Fruit fly (Drosophila melanogaster): ENCODE data around the gene Erk7.

The Erk7 gene

DNA sequence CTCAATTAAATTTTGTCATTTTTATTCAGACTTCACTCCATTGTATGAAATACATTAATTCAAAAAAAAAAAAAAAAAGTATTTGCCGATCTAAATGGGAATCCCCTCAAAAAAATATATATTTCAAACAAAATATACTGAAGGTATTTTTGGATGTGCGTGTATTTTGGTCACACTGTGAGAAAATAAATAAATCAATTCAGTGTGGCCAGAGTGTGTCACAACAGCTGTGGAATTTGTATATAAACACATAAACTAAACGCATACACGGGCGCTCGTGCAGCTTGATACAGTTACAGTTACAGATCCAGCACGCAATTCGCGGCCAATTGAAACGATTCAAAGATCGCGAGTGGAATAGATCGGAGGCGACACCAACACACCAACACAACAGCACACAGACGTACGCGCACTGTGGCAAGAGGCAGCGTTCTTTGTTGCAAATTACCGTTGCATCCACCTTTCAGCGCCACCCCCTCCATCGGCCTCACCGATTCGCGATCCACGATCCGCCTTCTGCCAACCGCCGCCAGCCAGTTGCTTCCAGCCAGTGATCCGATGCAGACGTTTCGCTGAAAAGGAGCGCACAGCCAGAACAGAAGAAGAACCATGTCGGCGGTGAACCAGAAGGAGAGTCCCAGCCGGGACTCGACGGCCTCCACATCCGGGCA, 17.2 kb downstream of the Erk7 start, which contains the start of gene CG17754:
CG17754 (plus strand) TSS at position 260 of the 671 bp plus-strand sequence.
- peak; percentile 11 for TF ChIP-seq rgr (GFP tag; optimal IDR thresholded peaks at IDR 0.05)
- no peak for TF ChIP-seq tai (GFP tag; optimal IDR thresholded peaks at IDR 0.05)
- no peak for TF ChIP-seq Hr78 (GFP tag; optimal IDR thresholded peaks at IDR 0.05)
- no peak for TF ChIP-seq brk (GFP tag; optimal IDR thresholded peaks at IDR 0.05)
- TF ChIP-seq Sp1 (GFP tag; optimal IDR thresholded peaks at IDR 0.05) = peak; percentile 14
- TF ChIP-seq br (GFP tag; optimal IDR thresholded peaks at IDR 0.05) = no peak
- TF ChIP-seq woc (GFP tag; optimal IDR thresholded peaks at IDR 0.05) = peak; percentile 6
- TF ChIP-seq Vsx2 (GFP tag; optimal IDR thresholded peaks at IDR 0.05; ENCODE audit: partially characterized antibody) = no peak
- no peak for TF ChIP-seq Mio (GFP tag; optimal IDR thresholded peaks at IDR 0.05)
- TF ChIP-seq Rel (GFP tag; optimal IDR thresholded peaks at IDR 0.05) = no peak
- TF ChIP-seq Rel (tag; optimal IDR thresholded peaks at IDR 0.05) = peak; percentile 100
- TF ChIP-seq fru (GFP tag; optimal IDR thresholded peaks at IDR 0.05) = peak; percentile 7

DNA sequence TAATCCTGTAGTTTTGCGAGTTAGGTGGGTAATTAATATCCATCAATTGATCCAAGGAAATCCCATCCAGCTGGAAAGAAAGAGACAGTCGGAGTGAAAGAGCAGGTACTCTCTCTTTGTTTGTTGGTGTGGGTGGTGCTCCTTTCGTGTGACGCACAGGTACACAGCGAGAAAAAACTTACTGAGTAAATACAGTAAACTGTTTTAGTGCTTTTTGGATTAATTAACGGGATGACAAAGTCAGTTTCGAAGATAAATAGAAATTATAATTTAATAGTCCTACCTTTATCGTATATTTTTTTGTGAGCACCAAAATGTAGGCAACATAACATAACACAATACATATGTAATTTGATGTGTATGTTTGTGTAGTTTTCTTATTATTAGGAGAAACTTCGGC, 19.5 kb downstream of the Erk7 start:
- no peak for TF ChIP-seq br (GFP tag; optimal IDR thresholded peaks at IDR 0.05)
- peak; percentile 37 for TF ChIP-seq Sp1 (GFP tag; optimal IDR thresholded peaks at IDR 0.05)
- no peak for TF ChIP-seq Rel (GFP tag; optimal IDR thresholded peaks at IDR 0.05)
- no peak for TF ChIP-seq Rel (tag; optimal IDR thresholded peaks at IDR 0.05)
- peak; percentile 29 for TF ChIP-seq fru (GFP tag; optimal IDR thresholded peaks at IDR 0.05)
- peak in 1 of 2 experiments; percentile 44 for TF ChIP-seq foxo (GFP tag; optimal IDR thresholded peaks at IDR 0.05)
- TF ChIP-seq HLH106 (tag; optimal IDR thresholded peaks at IDR 0.05) = peak; percentile 38
- peak; percentile 30 for TF ChIP-seq h (GFP tag; optimal IDR thresholded peaks at IDR 0.05)
- peak; percentile 32 for TF ChIP-seq rgr (GFP tag; optimal IDR thresholded peaks at IDR 0.05)

DNA sequence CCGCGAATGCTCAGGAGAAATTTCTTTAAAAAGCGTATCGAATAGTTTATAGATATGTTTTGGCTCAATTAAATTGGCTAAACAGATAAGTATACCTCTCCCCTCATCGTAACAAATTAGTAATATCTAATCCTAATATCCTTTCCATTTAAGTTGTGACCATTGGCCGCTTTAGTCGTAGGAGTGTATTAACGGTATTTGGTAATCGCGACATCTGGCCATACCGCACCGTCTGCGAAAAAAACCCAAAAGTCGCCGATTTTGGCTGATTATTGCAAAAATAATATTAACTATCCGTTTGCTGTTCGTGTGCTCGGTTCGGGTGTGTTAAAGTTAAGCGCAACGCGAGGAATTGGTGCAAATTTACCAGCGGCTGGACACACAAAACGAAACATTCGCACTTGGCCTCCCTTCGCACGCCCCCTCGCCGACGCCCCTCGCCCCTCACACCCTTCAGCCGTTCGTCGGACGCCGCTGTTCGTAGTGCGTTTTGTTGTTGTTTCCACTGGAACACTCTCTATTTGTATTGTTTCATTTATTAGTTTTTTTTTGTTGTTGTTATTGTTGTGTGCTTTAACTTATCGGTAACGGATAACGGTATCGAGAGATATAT, 20.2 kb downstream of the Erk7 start, which contains the start of the genes amx and Dsor1:
amx (minus strand) TSS at position 166 of the 613 bp plus-strand sequence.
Dsor1 (plus strand) TSS at position 172 of the 613 bp plus-strand sequence.
- TF ChIP-seq HLH106 (tag; optimal IDR thresholded peaks at IDR 0.05) = peak; percentile 9
- no peak for TF ChIP-seq CG32264 (GFP tag; optimal IDR thresholded peaks at IDR 0.05)
- TF ChIP-seq Rel (GFP tag; optimal IDR thresholded peaks at IDR 0.05) = no peak
- TF ChIP-seq Rel (tag; optimal IDR thresholded peaks at IDR 0.05) = peak; percentile 92

DNA sequence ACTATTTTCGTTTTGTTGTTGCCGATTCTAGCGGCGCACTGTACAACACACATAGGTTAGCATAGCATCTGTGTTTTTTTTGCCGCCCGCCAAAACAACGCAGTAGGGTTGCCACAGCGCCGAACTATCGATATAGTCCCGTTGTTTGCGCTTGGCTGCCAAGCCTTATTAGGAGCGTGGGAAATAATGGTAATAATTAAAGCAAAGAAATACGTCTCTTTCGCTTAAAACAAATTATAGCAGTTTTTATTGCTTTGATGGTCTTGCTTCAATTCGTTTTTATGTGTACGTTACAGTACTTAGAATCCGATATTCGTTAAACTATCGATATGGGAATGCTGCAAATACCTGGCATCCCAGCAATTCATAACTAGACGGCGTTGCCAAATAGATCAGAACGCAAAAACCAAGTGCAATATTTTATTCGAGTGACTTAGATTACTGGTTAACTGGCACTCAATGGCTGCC, 24.0 kb downstream of the Erk7 start, which contains the start of the genes mxc and Larp7:
mxc (minus strand) TSS at position 51 of the 468 bp plus-strand sequence.
Larp7 (plus strand) TSS at position 401 of the 468 bp plus-strand sequence.
- TF ChIP-seq Dfd (GFP tag; optimal IDR thresholded peaks at IDR 0.05) = no peak
- peak; percentile 55 for TF ChIP-seq CG9705 (GFP tag; optimal IDR thresholded peaks at IDR 0.05)
- TF ChIP-seq GATAd (GFP tag; optimal IDR thresholded peaks at IDR 0.05) = peak; percentile 10
- peak; percentile 58 for TF ChIP-seq dmrt93B (GFP tag; optimal IDR thresholded peaks at IDR 0.05)
- peak; percentile 78 for TF ChIP-seq ey (GFP tag; optimal IDR thresholded peaks at IDR 0.05)
- TF ChIP-seq lola (GFP tag; optimal IDR thresholded peaks at IDR 0.05) = no peak
- TF ChIP-seq Rel (GFP tag; optimal IDR thresholded peaks at IDR 0.05) = no peak
- peak; percentile 62 for TF ChIP-seq Rel (tag; optimal IDR thresholded peaks at IDR 0.05)
- TF ChIP-seq HLH106 (tag; optimal IDR thresholded peaks at IDR 0.05) = peak; percentile 76
- peak; percentile 74 for TF ChIP-seq rgr (GFP tag; optimal IDR thresholded peaks at IDR 0.05)
- peak; percentile 55 for TF ChIP-seq OdsH (GFP tag; optimal IDR thresholded peaks at IDR 0.05)
- TF ChIP-seq Mio (GFP tag; optimal IDR thresholded peaks at IDR 0.05) = no peak
- TF ChIP-seq psq (GFP tag; optimal IDR thresholded peaks at IDR 0.05) = peak; percentile 42

DNA sequence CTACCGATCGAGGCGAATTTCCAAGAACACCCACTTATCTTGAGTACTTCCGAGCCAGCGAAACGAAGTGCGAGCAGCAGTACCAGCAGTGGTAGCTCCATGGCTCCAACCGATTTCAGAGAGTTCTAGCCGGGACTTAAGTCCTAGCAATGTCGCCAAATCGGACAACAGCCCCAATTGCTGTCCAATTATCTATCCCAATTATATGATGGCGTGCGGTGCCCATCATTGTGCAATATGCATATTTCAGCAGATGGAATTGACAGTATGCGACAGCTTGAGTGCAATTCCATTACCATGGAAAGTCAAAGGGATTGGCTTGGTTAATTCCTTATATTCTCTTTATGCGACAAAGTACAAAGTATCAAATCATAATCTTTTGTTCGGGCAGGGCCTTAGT, 31.0 kb downstream of the Erk7 start, which contains the start of gene Ir8a:
Ir8a (minus strand) TSS at position 101 of the 400 bp plus-strand sequence.
- TF ChIP-seq pan (optimal IDR thresholded peaks at IDR 0.05) (no peak), OdsH (GFP tag; optimal IDR thresholded peaks at IDR 0.05) (no peak)

DNA sequence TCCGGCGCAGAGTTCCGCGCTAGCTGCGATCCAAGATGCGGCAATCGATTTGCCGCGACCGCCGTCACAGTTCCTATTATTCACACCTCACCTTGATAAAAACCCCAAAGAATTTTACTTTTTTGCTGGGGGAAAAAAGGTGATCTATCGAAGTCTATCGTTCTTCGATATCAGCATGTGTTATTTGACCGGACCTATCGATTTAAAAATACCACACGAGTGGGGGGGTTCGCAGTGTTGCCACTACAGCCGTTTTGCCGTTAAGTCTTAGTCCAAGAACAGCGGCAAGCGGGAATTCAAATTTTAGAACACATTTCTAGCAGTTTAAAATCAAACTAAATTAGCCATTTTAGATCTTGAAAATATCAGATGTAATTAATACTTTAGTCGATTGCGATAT, 35.3 kb downstream of the Erk7 start, which contains the start of gene CG12121:
CG12121 (minus strand) TSS at position 180 of the 400 bp plus-strand sequence.
- TF ChIP-seq psq (GFP tag; optimal IDR thresholded peaks at IDR 0.05) (no peak), tai (GFP tag; optimal IDR thresholded peaks at IDR 0.05) (no peak), Hr83 (GFP tag; optimal IDR thresholded peaks at IDR 0.05; ENCODE audit: poor library complexity, severe bottlenecking) (no peak), CrebA (GFP tag; optimal IDR thresholded peaks at IDR 0.05; ENCODE audit: borderline replicate concordance) (no peak), OdsH (GFP tag; optimal IDR thresholded peaks at IDR 0.05) (no peak), Mio (GFP tag; optimal IDR thresholded peaks at IDR 0.05) (no peak), pan (optimal IDR thresholded peaks at IDR 0.05) (no peak), h (GFP tag; optimal IDR thresholded peaks at IDR 0.05) (no peak), sv (GFP tag; optimal IDR thresholded peaks at IDR 0.05) (no peak), Myc (optimal IDR thresholded peaks at IDR 0.05) (no peak), Hr78 (GFP tag; optimal IDR thresholded peaks at IDR 0.05) (no peak), dsf (GFP tag; optimal IDR thresholded peaks at IDR 0.05; ENCODE audit: borderline replicate concordance) (no peak), jim (GFP tag; optimal IDR thresholded peaks at IDR 0.05) (no peak), N (GFP tag; optimal IDR thresholded peaks at IDR 0.05) (no peak), Vsx2 (GFP tag; optimal IDR thresholded peaks at IDR 0.05; ENCODE audit: partially characterized antibody) (peak; percentile 71), Rel (GFP tag; optimal IDR thresholded peaks at IDR 0.05) (no peak), Rel (tag; optimal IDR thresholded peaks at IDR 0.05) (peak; percentile 94), Jra (GFP tag; optimal IDR thresholded peaks at IDR 0.05) (no peak), brk (GFP tag; optimal IDR thresholded peaks at IDR 0.05) (no peak)
